Worm (Caenorhabditis elegans) whole organism, young adult: ENCODE data around the gene fbxa-158.
A peak's percentile ranks its signal among the peaks of the same experiment; 100 is the strongest.

Source experiments
- B0261.1 ChIP-seq: sonication (generic microtip); optimal IDR thresholded peaks from 2 replicates; lab custom pipeline; 2016; ENCODE audit warnings: mild to moderate bottlenecking, missing genetic modification characterization, moderate library complexity, missing compliant biosample characterization
- C06A6.2 ChIP-seq: fragments of 200-800 bp; sonication (Bioruptor generic); conservative IDR thresholded peaks from 2 replicates; pipeline ENCODE4 v1.3.6; 2022; ENCODE audit warnings: missing genetic modification characterization, missing compliant biosample characterization
- C17E4.6 ChIP-seq: fragments of 200-800 bp; sonication (Bioruptor generic); IDR thresholded peaks from 2 replicates; pipeline ENCODE4 v1.3.6; 2022; ENCODE audit warnings: missing genetic modification reagents, missing genetic modification characterization, missing compliant biosample characterization
- F55B11.4 ChIP-seq: sonication (generic microtip); optimal IDR thresholded peaks from 2 replicates; lab custom pipeline; 2016; ENCODE audit warnings: missing compliant biosample characterization, missing genetic modification characterization, borderline replicate concordance; ENCODE audit not compliant: insufficient read depth
- K11D2.4 ChIP-seq: fragments of 200-800 bp; sonication (Bioruptor generic); IDR thresholded peaks from 2 replicates; pipeline ENCODE4 v1.3.6; 2022; ENCODE audit warnings: missing genetic modification reagents, missing genetic modification characterization, missing compliant biosample characterization
- Y53G8AR.9 ChIP-seq: fragments of 200-800 bp; sonication (Bioruptor generic); conservative IDR thresholded peaks from 2 replicates; pipeline ENCODE4 v1.3.6; 2022; ENCODE audit warnings: missing genetic modification reagents, missing genetic modification characterization, missing compliant biosample characterization
- Y95B8A.8 ChIP-seq: fragments of 200-800 bp; sonication (Bioruptor generic); IDR thresholded peaks from 2 replicates; pipeline ENCODE4 v1.3.6; 2022; ENCODE audit warnings: missing genetic modification reagents, missing genetic modification characterization, missing compliant biosample characterization
- atf-7 ChIP-seq: sonication (generic microtip); optimal IDR thresholded peaks from 2 replicates; lab custom pipeline; 2017; ENCODE audit warnings: mild to moderate bottlenecking, missing genetic modification characterization, missing compliant biosample characterization
- attf-6 ChIP-seq: fragments of 200-800 bp; sonication (Bioruptor generic); IDR thresholded peaks from 2 replicates; pipeline ENCODE4 v1.3.6; 2022; ENCODE audit warnings: missing genetic modification reagents, missing genetic modification characterization, missing compliant biosample characterization
- bed-2 ChIP-seq: fragments of 200-800 bp; sonication (Bioruptor generic); IDR thresholded peaks from 2 replicates; pipeline ENCODE4 v1.3.6; 2022; ENCODE audit warnings: missing genetic modification reagents, missing genetic modification characterization, missing compliant biosample characterization
- ceh-100 ChIP-seq: fragments of 200-800 bp; sonication (Bioruptor generic); IDR thresholded peaks from 2 replicates; pipeline ENCODE4 v1.3.6; 2022; ENCODE audit warnings: missing genetic modification reagents, missing genetic modification characterization, missing compliant biosample characterization
- dox-1 ChIP-seq: fragments of 200-800 bp; sonication (Bioruptor generic); IDR thresholded peaks from 2 replicates; pipeline ENCODE4 v1.3.6; 2022; ENCODE audit warnings: missing genetic modification reagents, missing genetic modification characterization, missing compliant biosample characterization
- dpff-1 ChIP-seq: sonication (generic microtip); optimal IDR thresholded peaks from 2 replicates; lab custom pipeline; 2017; ENCODE audit warnings: mild to moderate bottlenecking, missing genetic modification characterization, missing compliant biosample characterization
- dpl-1 ChIP-seq: fragments of 150-350 bp; optimal IDR thresholded peaks from 2 replicates; lab custom pipeline; 2014; ENCODE audit warnings: missing biosample characterization, missing genetic modification reagents, missing genetic modification characterization
- egl-18 ChIP-seq: fragments of 200-800 bp; sonication (Bioruptor generic); IDR thresholded peaks from 2 replicates; pipeline ENCODE4 v1.3.6; 2022; ENCODE audit warnings: missing genetic modification reagents, missing genetic modification characterization, missing compliant biosample characterization
- ets-4 ChIP-seq: fragments of 200-800 bp; sonication (Bioruptor generic); optimal IDR thresholded peaks from 2 replicates; lab custom pipeline; 2018; ENCODE audit warnings: mild to moderate bottlenecking, missing genetic modification characterization, missing compliant biosample characterization
- him-1 ChIP-seq: sonication (generic microtip); optimal IDR thresholded peaks from 2 replicates; lab custom pipeline; 2016; ENCODE audit warnings: missing genotype, missing genetic modification reagents, missing genetic modification characterization, missing compliant biosample characterization
- hlh-12 ChIP-seq: sonication (generic microtip); optimal IDR thresholded peaks from 2 replicates; lab custom pipeline; 2016; ENCODE audit warnings: missing genetic modification characterization, missing compliant biosample characterization
- hmg-20 ChIP-seq: fragments of 200-800 bp; sonication (Bioruptor generic); IDR thresholded peaks from 2 replicates; pipeline ENCODE4 v1.3.6; 2022; ENCODE audit warnings: missing genetic modification reagents, missing genetic modification characterization, missing compliant biosample characterization
- madf-6 ChIP-seq: fragments of 200-800 bp; sonication (Bioruptor generic); IDR thresholded peaks from 2 replicates; pipeline ENCODE4 v1.3.6; 2022; ENCODE audit warnings: missing genetic modification reagents, missing genetic modification characterization, missing compliant biosample characterization
- mel-28 ChIP-seq: sonication (generic microtip); optimal IDR thresholded peaks from 2 replicates; lab custom pipeline; 2016; ENCODE audit warnings: borderline replicate concordance, mild to moderate bottlenecking, missing genetic modification characterization, missing compliant biosample characterization
- mes-4 ChIP-seq: sonication (generic microtip); optimal IDR thresholded peaks from 2 replicates; lab custom pipeline; 2016; ENCODE audit warnings: missing genotype, missing genetic modification characterization, missing compliant biosample characterization
- nfya-2 ChIP-seq: fragments of 200-800 bp; sonication (Bioruptor generic); IDR thresholded peaks from 2 replicates; pipeline ENCODE4 v1.3.6; 2022; ENCODE audit warnings: missing genetic modification reagents, missing genetic modification characterization, missing compliant biosample characterization
- nhr-120 ChIP-seq: fragments of 200-800 bp; sonication (Bioruptor generic); IDR thresholded peaks from 2 replicates; pipeline ENCODE4 v1.3.6; 2022; ENCODE audit warnings: missing genetic modification characterization, missing compliant biosample characterization
- nhr-179 ChIP-seq: sonication (generic microtip); optimal IDR thresholded peaks from 2 replicates; lab custom pipeline; 2016; ENCODE audit warnings: mild to moderate bottlenecking, missing genetic modification characterization, missing compliant biosample characterization
- nhr-80 ChIP-seq: sonication (generic microtip); optimal IDR thresholded peaks from 2 replicates; lab custom pipeline; 2016; ENCODE audit warnings: missing genetic modification characterization, missing compliant biosample characterization
- nhr-90 ChIP-seq: sonication (generic microtip); optimal IDR thresholded peaks from 2 replicates; lab custom pipeline; 2016; ENCODE audit warnings: missing genotype, mild to moderate bottlenecking, missing genetic modification characterization, missing compliant biosample characterization
- rcor-1 ChIP-seq: fragments of 200-800 bp; sonication (Bioruptor generic); IDR thresholded peaks from 2 replicates; pipeline ENCODE4 v1.3.6; 2022; ENCODE audit warnings: missing genetic modification reagents, missing genetic modification characterization, missing compliant biosample characterization
- rpc-1 ChIP-seq, 2 experiments: fragments of 150-350 bp in 1 of 2; sonication (generic microtip) in 1 of 2; optimal IDR thresholded peaks; 2 replicates each; lab custom pipeline; 2014 to 2018; ENCODE audit warnings: missing biosample characterization in 1 of 2, missing genetic modification characterization in 1 of 2, missing genetic modification reagents in 1 of 2, missing genotype in 1 of 2
- sptf-2 ChIP-seq: fragments of 200-800 bp; sonication (Bioruptor generic); optimal IDR thresholded peaks from 2 replicates; lab custom pipeline; 2018; ENCODE audit warnings: mild to moderate bottlenecking, missing genetic modification characterization, missing compliant biosample characterization
- tbp1 ChIP-seq: fragments of 200-800 bp; sonication (Bioruptor generic); optimal IDR thresholded peaks from 2 replicates; lab custom pipeline; 2018; ENCODE audit warnings: mild to moderate bottlenecking, missing genetic modification characterization, missing compliant biosample characterization
- tbx-9 ChIP-seq: sonication (generic microtip); optimal IDR thresholded peaks from 2 replicates; lab custom pipeline; 2016; ENCODE audit warnings: borderline replicate concordance, missing genetic modification characterization, inconsistent platforms, missing compliant biosample characterization
- tlf-1 ChIP-seq: fragments of 200-800 bp; sonication (Bioruptor generic); optimal IDR thresholded peaks from 2 replicates; lab custom pipeline; 2018; ENCODE audit warnings: mild to moderate bottlenecking, missing genetic modification characterization, missing compliant biosample characterization
- unc-130 ChIP-seq: sonication (generic microtip); optimal IDR thresholded peaks from 2 replicates; lab custom pipeline; 2016; ENCODE audit warnings: missing genetic modification reagents, missing genetic modification characterization, missing compliant biosample characterization
- ztf-25 ChIP-seq: fragments of 200-800 bp; sonication (Bioruptor generic); IDR thresholded peaks from 2 replicates; pipeline ENCODE4 v1.3.6; 2022; ENCODE audit warnings: missing genetic modification reagents, missing genetic modification characterization, missing compliant biosample characterization
- ztf-3 ChIP-seq: fragments of 200-800 bp; sonication (Bioruptor generic); optimal IDR thresholded peaks from 2 replicates; lab custom pipeline; 2018; ENCODE audit warnings: mild to moderate bottlenecking, missing genetic modification characterization, missing compliant biosample characterization

Gene fbxa-158

ce11 chrII:1597101-1598088 is 23.7 kb downstream of the fbxa-158 start, which contains the start of gene bath-46 (continued):
- TF ChIP-seq dpff-1 (tag; lab: Kevin White, UChicago) = no peak
- no peak for TF ChIP-seq hmg-20
- TF ChIP-seq sptf-2 (GFP tag; lab: Kevin White, UChicago) = no peak
- no peak for TF ChIP-seq ztf-3
- no peak for TF ChIP-seq tlf-1 (GFP tag; lab: Kevin White, UChicago)
- no peak for TF ChIP-seq Y53G8AR.9
- peak; percentile 38 for TF ChIP-seq nhr-80 (tag; lab: Kevin White, UChicago)
- no peak for TF ChIP-seq F55B11.4 (tag; lab: Kevin White, UChicago)
- peak; percentile 59 for TF ChIP-seq B0261.1 (tag; lab: Kevin White, UChicago)
- 0 out of 2 replicates have a peak, but pooled peaks have one; percentile 46 for TF ChIP-seq Y95B8A.8 (GFP tag; lab: Robert Waterston, UW)
- no peak for TF ChIP-seq ceh-100
- no peak for TF ChIP-seq bed-2
- TF ChIP-seq egl-18 = no peak
- no peak for TF ChIP-seq ets-4 (GFP tag; lab: Kevin White, UChicago)
- TF ChIP-seq dpl-1 (GFP tag; lab: Kevin White, UChicago) = no peak
- no peak for TF ChIP-seq nhr-179 (tag; lab: Kevin White, UChicago)
- TF ChIP-seq tbx-9 (tag; lab: Kevin White, UChicago) = no peak
- TF ChIP-seq ztf-25 = 0 out of 2 replicates have a peak, but pooled peaks have one; percentile 69
- TF ChIP-seq him-1 = no peak
- no peak for TF ChIP-seq nfya-2 (GFP tag; lab: Robert Waterston, UW)
- TF ChIP-seq rpc-1 (optimal IDR thresholded peaks at IDR 0.05; lab: Kevin White, UChicago) = peak; percentile 11
- peak; percentile 61 for TF ChIP-seq rpc-1 (tag; optimal IDR thresholded peaks at IDR 0.05; lab: Kevin White, UChicago)
- TF ChIP-seq rcor-1 = 0 out of 2 replicates have a peak, but pooled peaks have one; percentile 8
- TF ChIP-seq mes-4 (tag; lab: Kevin White, UChicago) = no peak
- TF ChIP-seq K11D2.4 (GFP tag; lab: Robert Waterston, UW) = no peak
- TF ChIP-seq mel-28 = no peak
- no peak for TF ChIP-seq unc-130
- TF ChIP-seq hlh-12 (tag; lab: Kevin White, UChicago) = no peak
- TF ChIP-seq dox-1 (GFP tag; lab: Robert Waterston, UW) = 0 out of 2 replicates have a peak, but pooled peaks have one; percentile 24
- TF ChIP-seq tbp1 = peak; percentile 84
- no peak; the same call in 1 of the 2 replicates for TF ChIP-seq madf-6 (GFP tag; lab: Robert Waterston, UW)
- TF ChIP-seq, all 124 proteins: peak for 9

- TF ChIP-seq attf-6 (GFP tag; lab: Robert Waterston, UW) (no peak), Y53G8AR.9 (no peak), ztf-25 (no peak), C17E4.6 (GFP tag; lab: Robert Waterston, UW) (no peak), nhr-120 (GFP tag; lab: Robert Waterston, UW) (no peak), nhr-90 (tag; lab: Kevin White, UChicago) (no peak), atf-7 (tag; lab: Kevin White, UChicago) (no peak), C06A6.2 (GFP tag; lab: Robert Waterston, UW) (no peak)
Measured at ce11 chrII:1595137-1595536, 25.9 kb downstream of the fbxa-158 start, which contains the start of gene clec-20. Gene clec-20 (minus strand): TSS chrII:1595237.
